Worm (Caenorhabditis elegans) whole organism, late embryonic: ENCODE measurements around the gene Y116A8C.25.
"Not testable (repeated sequence)": the region's sequence is repeated elsewhere in the genome, so short reads cannot be mapped to it uniquely, and the experiment has no call there.

Experiments
- C38D4.7 ChIP-seq: fragments of 200-800 bp; sonication (Bioruptor generic); optimal IDR thresholded peaks from 2 replicates; lab custom pipeline; 2018; ENCODE audit warnings: mild to moderate bottlenecking, missing genetic modification characterization, moderate library complexity, missing compliant biosample characterization
- T23F11.4 ChIP-seq: fragments of 200-800 bp; sonication (Bioruptor generic); optimal IDR thresholded peaks from 2 replicates; lab custom pipeline; 2018; ENCODE audit warnings: mild to moderate bottlenecking, missing genetic modification characterization, missing compliant biosample characterization
- Y22D7AL.16 ChIP-seq: sonication (generic microtip); optimal IDR thresholded peaks from 2 replicates; lab custom pipeline; 2016; ENCODE audit warnings: missing genetic modification characterization, missing compliant biosample characterization
- ceh-14 ChIP-seq: sonication (generic microtip); optimal IDR thresholded peaks from 2 replicates; lab custom pipeline; 2016; ENCODE audit warnings: missing genotype, missing genetic modification characterization, missing compliant biosample characterization
- ceh-19 ChIP-seq: fragments of 200-800 bp; sonication (Bioruptor generic); optimal IDR thresholded peaks from 2 replicates; lab custom pipeline; 2018; ENCODE audit warnings: mild to moderate bottlenecking, missing genetic modification characterization, missing compliant biosample characterization
- ceh-2 ChIP-seq: sonication (generic microtip); optimal IDR thresholded peaks from 2 replicates; lab custom pipeline; 2016; ENCODE audit warnings: missing genotype, missing genetic modification characterization, missing compliant biosample characterization
- ceh-24 ChIP-seq: sonication (generic microtip); optimal IDR thresholded peaks from 2 replicates; lab custom pipeline; 2016; ENCODE audit warnings: mild to moderate bottlenecking, missing genetic modification characterization, missing compliant biosample characterization
- ceh-30 ChIP-seq: fragments of 150-350 bp; optimal IDR thresholded peaks from 2 replicates; lab custom pipeline; 2014; ENCODE audit warnings: missing biosample characterization, missing genetic modification characterization
- ceh-34 ChIP-seq: sonication (generic microtip); optimal IDR thresholded peaks from 2 replicates; lab custom pipeline; 2016; ENCODE audit warnings: mild to moderate bottlenecking, missing genetic modification characterization, missing compliant biosample characterization
- ceh-48 ChIP-seq: sonication (generic microtip); optimal IDR thresholded peaks from 2 replicates; lab custom pipeline; 2016; ENCODE audit warnings: missing genetic modification characterization, inconsistent platforms, missing compliant biosample characterization
- che-1 ChIP-seq: sonication (generic microtip); optimal IDR thresholded peaks from 2 replicates; lab custom pipeline; 2016; ENCODE audit warnings: mild to moderate bottlenecking, missing genetic modification characterization, missing compliant biosample characterization
- dmd-4 ChIP-seq: sonication (generic microtip); optimal IDR thresholded peaks from 2 replicates; lab custom pipeline; 2016; ENCODE audit warnings: borderline replicate concordance, missing genetic modification characterization, missing compliant biosample characterization
- elt-4 ChIP-seq: sonication (generic microtip); optimal IDR thresholded peaks from 2 replicates; lab custom pipeline; 2016; ENCODE audit warnings: missing genetic modification characterization, missing compliant biosample characterization
- ets-4 ChIP-seq: sonication (generic microtip); optimal IDR thresholded peaks from 2 replicates; lab custom pipeline; 2016; ENCODE audit warnings: missing genetic modification characterization, missing compliant biosample characterization
- eyg-1 ChIP-seq: sonication (generic microtip); optimal IDR thresholded peaks from 2 replicates; lab custom pipeline; 2016; ENCODE audit warnings: missing genotype, missing genetic modification characterization, missing compliant biosample characterization
- fax-1 ChIP-seq: sonication (generic microtip); optimal IDR thresholded peaks from 2 replicates; lab custom pipeline; 2016; ENCODE audit warnings: missing genotype, missing genetic modification characterization, missing compliant biosample characterization
- fkh-10 ChIP-seq: fragments of 150-350 bp; optimal IDR thresholded peaks from 2 replicates; lab custom pipeline; 2014; ENCODE audit warnings: missing biosample characterization, missing genetic modification reagents, missing genetic modification characterization
- gmeb-2 ChIP-seq: sonication (generic microtip); optimal IDR thresholded peaks from 2 replicates; lab custom pipeline; 2016; ENCODE audit warnings: missing genetic modification characterization, inconsistent platforms, missing compliant biosample characterization
- hlh-15 ChIP-seq: sonication (generic microtip); optimal IDR thresholded peaks from 2 replicates; lab custom pipeline; 2016; ENCODE audit warnings: missing genetic modification characterization, missing compliant biosample characterization
- hlh-6 ChIP-seq: sonication (generic microtip); optimal IDR thresholded peaks from 2 replicates; lab custom pipeline; 2016; ENCODE audit warnings: missing genotype, missing genetic modification characterization, missing compliant biosample characterization
- lin-11 ChIP-seq: fragments of 200-800 bp; sonication (Bioruptor generic); optimal IDR thresholded peaks from 2 replicates; lab custom pipeline; 2018; ENCODE audit warnings: mild to moderate bottlenecking, missing genetic modification characterization, missing compliant biosample characterization
- madf-2 ChIP-seq: sonication (generic microtip); optimal IDR thresholded peaks from 2 replicates; lab custom pipeline; 2017; ENCODE audit warnings: missing genetic modification characterization, missing compliant biosample characterization
- mec-3 ChIP-seq: sonication (generic microtip); optimal IDR thresholded peaks from 2 replicates; lab custom pipeline; 2016; ENCODE audit warnings: borderline replicate concordance, missing genetic modification characterization, missing compliant biosample characterization
- nfya-1 ChIP-seq: sonication (generic microtip); optimal IDR thresholded peaks from 2 replicates; lab custom pipeline; 2017; ENCODE audit warnings: missing genetic modification characterization, mild to moderate bottlenecking, missing compliant biosample characterization, antibody characterized with exemption, moderate library complexity
- nhr-232 ChIP-seq: sonication (generic microtip); optimal IDR thresholded peaks from 2 replicates; lab custom pipeline; 2016; ENCODE audit warnings: missing genetic modification characterization, missing compliant biosample characterization
- npax-4 ChIP-seq: sonication (generic microtip); optimal IDR thresholded peaks from 2 replicates; lab custom pipeline; 2016; ENCODE audit warnings: missing genetic modification characterization, missing compliant biosample characterization
- pag-3 ChIP-seq: sonication (generic microtip); optimal IDR thresholded peaks from 2 replicates; lab custom pipeline; 2016; ENCODE audit warnings: missing compliant biosample characterization, missing genetic modification characterization, borderline replicate concordance
- pax-1 ChIP-seq: fragments of 150-350 bp; optimal IDR thresholded peaks from 2 replicates; lab custom pipeline; 2014; ENCODE audit warnings: missing biosample characterization, missing genetic modification characterization
- pha-2 ChIP-seq: sonication (generic microtip); optimal IDR thresholded peaks from 2 replicates; lab custom pipeline; 2017; ENCODE audit warnings: mild to moderate bottlenecking, missing genetic modification characterization, missing compliant biosample characterization
- pha-4 ChIP-seq: fragments of 150-350 bp; optimal IDR thresholded peaks from 2 replicates; lab custom pipeline; 2018; ENCODE audit warnings: missing biosample characterization, missing genetic modification reagents, missing genetic modification characterization
- pqm-1 ChIP-seq: sonication (generic microtip); optimal IDR thresholded peaks from 2 replicates; lab custom pipeline; 2016; ENCODE audit warnings: missing genetic modification characterization, missing compliant biosample characterization
- tbx-2 ChIP-seq: sonication (generic microtip); optimal IDR thresholded peaks from 2 replicates; lab custom pipeline; 2016; ENCODE audit warnings: missing genetic modification characterization, missing compliant biosample characterization
- unc-42 ChIP-seq: sonication (generic microtip); optimal IDR thresholded peaks from 2 replicates; lab custom pipeline; 2016; ENCODE audit warnings: missing genotype, missing genetic modification characterization, missing compliant biosample characterization
- unc-55 ChIP-seq: sonication (generic microtip); optimal IDR thresholded peaks from 2 replicates; lab custom pipeline; 2017; ENCODE audit warnings: missing biosample characterization, missing genetic modification reagents, missing genetic modification characterization
- unc-86 ChIP-seq: sonication (generic microtip); optimal IDR thresholded peaks from 2 replicates; lab custom pipeline; 2016; ENCODE audit warnings: missing genetic modification characterization, missing compliant biosample characterization

The Y116A8C.25 gene

ce11 chrIV:17064937-17065336, 13.6 kb downstream of the Y116A8C.25 start, which contains the start of gene Y116A8C.465:
Gene Y116A8C.465 (plus strand): TSS chrIV:17065237.
- TF ChIP-seq lin-11, nhr-232, eyg-1 (tag; lab: Kevin White, UChicago): not testable (repeated sequence)

- not testable (repeated sequence) for TF ChIP-seq pha-2 (tag; lab: Kevin White, UChicago); C38D4.7 (GFP tag; lab: Kevin White, UChicago); ceh-2 (tag; lab: Kevin White, UChicago)
- TF ChIP-seq, all 69 proteins: peak for 0; not testable (repeated sequence) for 69
Measured at ce11 chrIV:17063700-17064099, 14.8 kb downstream of the Y116A8C.25 start, which contains the start of gene Y116A8C.467. Gene Y116A8C.467 (minus strand): TSS chrIV:17063800.

DNA sequence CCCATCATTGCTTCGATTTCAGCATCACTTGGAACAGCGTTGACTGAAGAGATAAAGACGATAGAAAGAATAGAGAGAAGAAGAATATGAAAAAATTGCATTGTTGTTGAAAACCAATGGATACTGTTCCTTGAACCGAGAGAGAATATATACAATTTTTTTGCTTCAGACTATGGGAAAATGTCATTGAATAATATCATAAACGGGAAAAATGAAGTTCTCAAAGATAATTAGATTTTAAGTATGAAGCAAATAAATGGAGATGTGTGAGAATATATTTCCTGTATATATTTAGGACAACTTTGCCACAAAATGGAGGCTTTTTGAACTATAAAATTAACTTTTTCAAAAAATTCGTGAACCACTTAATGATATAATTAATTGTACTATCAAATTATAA, 20.5 kb downstream of the Y116A8C.25 start, which contains the start of gene Y116A8C.44:
Y116A8C.44 (minus strand) TSS at position 101 of the 400 bp plus-strand sequence.
- TF ChIP-seq ceh-34 (tag; lab: Kevin White, UChicago) = no peak
- no peak for TF ChIP-seq hlh-15 (tag; lab: Kevin White, UChicago)
- TF ChIP-seq tbx-2 (tag; lab: Kevin White, UChicago) = no peak
- no peak for TF ChIP-seq unc-86 (tag; lab: Kevin White, UChicago)
- no peak for TF ChIP-seq pag-3 (tag; lab: Kevin White, UChicago)
- TF ChIP-seq ceh-24 = no peak
- TF ChIP-seq hlh-6 (tag; lab: Kevin White, UChicago) = no peak
- no peak for TF ChIP-seq che-1 (tag; lab: Kevin White, UChicago)
- TF ChIP-seq unc-42 = no peak
- TF ChIP-seq madf-2 (tag; lab: Kevin White, UChicago) = no peak
- TF ChIP-seq ets-4 (tag; lab: Kevin White, UChicago) = no peak
- TF ChIP-seq nhr-232 (tag; lab: Kevin White, UChicago) = no peak
- TF ChIP-seq ceh-19 (GFP tag; lab: Kevin White, UChicago) = no peak
- no peak for TF ChIP-seq ceh-30 (tag; lab: Kevin White, UChicago)
- no peak for TF ChIP-seq gmeb-2

DNA sequence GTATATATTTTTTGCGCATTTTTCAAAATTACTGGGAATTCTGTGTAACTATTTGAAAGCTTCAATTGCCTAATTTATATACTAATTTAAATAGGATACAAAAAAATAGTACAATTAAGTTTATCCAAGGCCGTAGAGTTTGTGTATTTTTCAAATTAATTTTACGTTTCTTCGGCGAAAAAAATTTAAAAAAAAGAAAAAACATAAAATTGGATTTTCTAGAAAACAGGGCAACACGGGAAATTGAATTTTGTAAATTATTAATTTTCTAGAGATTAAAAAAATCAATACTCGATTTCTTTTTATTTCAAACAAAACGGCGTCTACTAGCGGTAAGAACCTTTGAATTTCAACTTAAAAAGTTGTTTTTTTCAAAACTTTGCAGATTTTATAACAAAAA, 25.3 kb downstream of the Y116A8C.25 start, which contains the start of gene Y116A8C.23:
Y116A8C.23 (plus strand) TSS at position 301 of the 400 bp plus-strand sequence.
- TF ChIP-seq pha-2 (tag; lab: Kevin White, UChicago) (no peak), ceh-24 (no peak), pax-1 (no peak), pqm-1 (tag; lab: Kevin White, UChicago) (no peak), ceh-30 (tag; lab: Kevin White, UChicago) (no peak), hlh-15 (tag; lab: Kevin White, UChicago) (no peak), fax-1 (tag; lab: Kevin White, UChicago) (no peak), mec-3 (tag; lab: Kevin White, UChicago) (no peak), ceh-14 (tag; lab: Kevin White, UChicago) (no peak)
- TF ChIP-seq, all 69 proteins: peak for 0

DNA sequence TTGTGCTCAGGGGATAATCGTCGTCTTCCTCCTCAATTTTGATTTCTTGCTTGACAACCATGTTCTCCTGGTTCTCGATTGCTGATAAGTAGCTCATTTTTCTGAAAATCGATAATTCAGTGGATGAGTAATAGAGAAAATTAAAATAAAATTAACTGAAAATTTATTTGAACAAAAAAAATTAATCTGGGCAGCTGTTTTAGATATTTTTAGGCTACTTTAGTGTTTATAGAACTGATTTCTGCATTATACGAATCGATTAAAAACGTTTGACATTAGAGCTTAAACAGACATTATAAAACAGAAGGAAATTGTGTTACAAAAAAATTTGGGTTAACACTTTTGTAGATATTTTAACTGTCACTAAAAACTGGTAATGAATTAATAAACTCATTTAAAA, 30.3 kb downstream of the Y116A8C.25 start, which contains the start of gene athp-3:
athp-3 (minus strand) TSS at position 101 of the 400 bp plus-strand sequence.
- no peak for TF ChIP-seq T23F11.4 (GFP tag; lab: Kevin White, UChicago)
- TF ChIP-seq nfya-1 = no peak
- TF ChIP-seq madf-2 (tag; lab: Kevin White, UChicago) = no peak
- no peak for TF ChIP-seq pha-4 (tag; lab: Kevin White, UChicago)
- no peak for TF ChIP-seq ceh-48
- no peak for TF ChIP-seq unc-55
- no peak for TF ChIP-seq hlh-15 (tag; lab: Kevin White, UChicago)
- TF ChIP-seq elt-4 (tag; lab: Kevin White, UChicago) = no peak
- no peak for TF ChIP-seq fkh-10 (GFP tag; lab: Kevin White, UChicago)
- TF ChIP-seq npax-4 (tag; lab: Kevin White, UChicago) = no peak
- no peak for TF ChIP-seq dmd-4
- TF ChIP-seq pax-1 = no peak
- no peak for TF ChIP-seq Y22D7AL.16 (tag; lab: Kevin White, UChicago)
- TF ChIP-seq nhr-232 (tag; lab: Kevin White, UChicago) = no peak
- TF ChIP-seq, all 69 proteins: peak for 0
